Worm (Caenorhabditis elegans): ENCODE data around the gene marg-1.

The marg-1 gene

DNA sequence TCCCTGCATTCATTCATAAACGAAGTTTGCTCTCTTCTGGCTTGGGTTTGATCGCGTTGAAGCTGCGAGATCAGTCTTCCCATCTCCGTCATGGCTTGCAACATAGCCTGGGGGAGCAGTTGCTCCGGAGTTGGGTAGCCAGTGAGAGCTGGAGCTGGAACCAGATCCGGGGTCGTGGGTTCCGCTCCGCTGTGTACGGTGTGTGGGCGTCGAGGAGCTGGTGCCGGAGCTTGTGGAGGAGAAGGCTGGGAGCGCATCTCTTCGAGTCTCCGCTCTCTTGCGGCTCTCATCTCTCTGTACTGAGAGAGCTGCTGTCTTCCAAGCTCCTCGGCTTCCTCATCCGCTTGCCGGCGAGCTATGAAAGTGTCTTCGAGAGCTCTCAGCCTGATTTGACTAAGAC, 28.5 kb downstream of the marg-1 start:
- TF ChIP-seq zip-11 (GFP tag; IDR thresholded peaks at IDR 0.05) (no peak), vab-7 (GFP tag; IDR thresholded peaks at IDR 0.05) (no peak), aha-1 (tag) (peak; percentile 40), nhr-76 (tag; optimal IDR thresholded peaks at IDR 0.05) (no peak), ctbp-1 (GFP tag; IDR thresholded peaks at IDR 0.05) (no peak), set-16 (GFP tag; IDR thresholded peaks at IDR 0.05) (peak; percentile 94), unc-130 (GFP tag; optimal IDR thresholded peaks at IDR 0.05) (no peak)

DNA sequence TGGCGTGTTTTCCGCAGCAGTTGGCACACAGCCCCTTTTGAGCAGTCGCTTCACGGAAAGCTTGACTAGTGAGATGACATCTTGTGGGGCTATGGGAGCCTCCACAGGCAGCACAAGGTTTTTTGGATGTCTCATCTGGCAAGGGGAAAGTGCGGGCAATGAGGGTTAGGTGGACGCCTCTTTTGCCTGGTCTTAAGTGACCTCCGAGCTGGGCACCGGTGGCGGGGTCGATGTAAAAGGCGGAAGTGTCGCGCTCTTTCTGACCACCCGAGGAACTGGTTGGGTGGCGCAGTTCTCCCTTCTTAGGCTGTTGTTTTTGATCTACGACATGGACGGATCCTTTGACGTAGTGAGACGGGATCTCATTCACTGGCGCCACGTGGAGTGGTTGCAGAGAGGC, 29.6 kb downstream of the marg-1 start:
- TF ChIP-seq lir-3 (tag; optimal IDR thresholded peaks at IDR 0.05) (no peak), set-16 (GFP tag; IDR thresholded peaks at IDR 0.05) (peak; percentile 69; the same call in 1 of the 2 replicates)

DNA sequence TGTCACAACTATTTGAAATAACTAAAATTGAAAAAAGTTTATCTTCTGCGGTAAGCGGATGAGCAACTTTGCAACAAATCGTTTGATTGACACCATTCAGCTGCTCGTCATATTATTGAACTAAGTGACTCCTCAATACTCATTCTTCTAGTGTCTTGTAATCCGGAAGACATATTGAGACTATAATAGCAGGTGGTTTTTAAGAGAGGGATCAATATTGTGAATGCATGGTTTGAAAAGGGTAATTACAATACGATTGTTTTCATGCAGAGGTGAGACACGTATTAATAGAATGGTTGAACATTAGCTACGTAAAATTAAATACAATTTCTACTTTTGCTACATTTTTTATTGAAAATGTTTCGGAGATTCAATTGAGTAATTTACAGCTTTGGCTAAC, 37.8 kb downstream of the marg-1 start:
- TF ChIP-seq unc-62 (GFP tag; optimal IDR thresholded peaks at IDR 0.05 in 1 of 2) (peak in 1 of 2 experiments; percentile 93), unc-62 (tag; optimal IDR thresholded peaks at IDR 0.05) (no peak), hif-1 (tag; optimal IDR thresholded peaks at IDR 0.05) (no peak), ceh-44 (GFP tag; IDR thresholded peaks at IDR 0.05) (no peak)

DNA sequence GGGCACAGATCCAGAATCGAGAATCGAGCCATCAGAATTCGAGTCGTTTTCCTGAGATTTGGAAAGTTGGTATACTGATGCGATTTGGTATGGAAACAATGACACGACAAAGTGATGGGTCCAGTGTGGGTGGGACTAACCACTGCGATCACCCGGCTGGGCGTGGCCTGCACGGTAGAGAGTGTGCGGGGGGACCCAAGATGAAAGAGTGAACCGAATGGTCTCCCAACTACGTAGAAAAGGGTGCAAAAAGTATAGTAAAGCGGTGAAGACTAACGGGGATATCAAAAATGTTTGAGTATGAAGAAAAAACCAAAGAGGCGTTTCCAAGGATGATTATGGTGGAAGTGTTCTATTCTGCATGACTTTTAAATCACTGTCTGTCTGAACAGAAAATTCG, 38.7 kb downstream of the marg-1 start, which contains the start of gene fkh-2:
Gene fkh-2 (minus strand): TSS at position 101 of the 400 bp plus-strand sequence.
- TF ChIP-seq daf-8 (GFP tag; IDR thresholded peaks at IDR 0.05) (no peak), zip-11 (GFP tag; IDR thresholded peaks at IDR 0.05) (no peak), lim-7 (GFP tag; IDR thresholded peaks at IDR 0.05) (no peak), unc-39 (tag; optimal IDR thresholded peaks at IDR 0.05) (no peak), snpc-1.2 (GFP tag; IDR thresholded peaks at IDR 0.05) (no peak), T20F7.1 (GFP tag; optimal IDR thresholded peaks at IDR 0.05) (no peak)

DNA sequence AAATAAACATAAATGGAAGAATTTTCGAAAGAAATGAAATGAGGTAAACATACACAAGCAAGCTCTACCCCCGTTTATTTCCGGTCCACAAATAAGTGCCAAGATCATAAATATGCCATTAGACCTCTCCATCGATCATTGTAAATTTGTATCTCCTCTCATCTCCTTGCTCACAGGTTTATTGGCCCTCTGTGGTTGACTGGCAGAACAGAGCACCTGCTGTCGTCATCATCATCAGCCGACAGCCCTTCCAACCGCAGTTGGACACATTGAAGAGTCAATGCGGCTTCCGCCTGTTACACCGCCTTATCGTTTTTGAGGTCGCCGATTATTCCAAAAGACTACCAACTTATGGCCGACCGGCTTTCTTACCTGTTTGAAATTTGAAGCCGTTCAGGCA, 42.3 kb downstream of the marg-1 start:
- no peak for TF ChIP-seq zip-2 (tag; optimal IDR thresholded peaks at IDR 0.05)
- no peak for TF ChIP-seq mes-2 (tag; optimal IDR thresholded peaks at IDR 0.05; ENCODE audit: poor library complexity, severe bottlenecking)
- no peak for TF ChIP-seq Y75B8A.6 (GFP tag; IDR thresholded peaks at IDR 0.05)
- no peak for TF ChIP-seq hlh-11 (tag; optimal IDR thresholded peaks at IDR 0.05)
- TF ChIP-seq cey-2 (tag; optimal IDR thresholded peaks at IDR 0.05; ENCODE audit: borderline replicate concordance, insufficient read depth) = no peak
- TF ChIP-seq zag-1 (tag; optimal IDR thresholded peaks at IDR 0.05) = no peak
- no peak for TF ChIP-seq T26A8.4 (GFP tag; IDR thresholded peaks at IDR 0.05)
- no peak for TF ChIP-seq ZK337.2 (GFP tag; IDR thresholded peaks at IDR 0.05)
- TF ChIP-seq fos-1 (tag; optimal IDR thresholded peaks at IDR 0.05) = no peak
- no peak for TF ChIP-seq lsy-2 (tag; optimal IDR thresholded peaks at IDR 0.05)
- TF ChIP-seq nhr-48 (tag; optimal IDR thresholded peaks at IDR 0.05) = no peak
- no peak for TF ChIP-seq aly-2 (tag; optimal IDR thresholded peaks at IDR 0.05)
- no peak for TF ChIP-seq ceh-62 (tag; optimal IDR thresholded peaks at IDR 0.05)

DNA sequence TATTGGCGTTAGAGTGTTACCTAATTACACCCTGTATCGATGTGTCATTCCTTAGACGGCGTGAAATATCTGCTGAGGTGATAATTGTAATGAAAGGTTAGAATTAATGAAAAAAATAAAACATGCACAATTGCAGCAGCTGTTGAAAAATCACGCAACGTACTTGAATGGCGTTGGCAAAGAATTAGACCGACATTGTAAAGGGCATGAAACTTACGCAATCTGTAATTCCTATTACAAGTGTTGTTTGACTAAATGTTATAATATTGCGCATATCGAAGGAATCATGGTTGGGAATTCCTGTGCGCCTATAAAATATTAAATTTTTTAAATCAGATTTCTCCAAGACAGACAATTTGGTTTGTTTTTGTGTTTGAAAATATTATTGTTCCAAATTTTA, 47.2 kb downstream of the marg-1 start, which contains the start of gene tag-18:
Gene tag-18 (minus strand): TSS at position 305 of the 400 bp plus-strand sequence.
- TF ChIP-seq ceh-44 (GFP tag; IDR thresholded peaks at IDR 0.05) = no peak
- no peak for TF ChIP-seq zip-2 (tag; optimal IDR thresholded peaks at IDR 0.05)
- TF ChIP-seq nhr-11 (tag; optimal IDR thresholded peaks at IDR 0.05) = no peak
- TF ChIP-seq dmd-8 (GFP tag; IDR thresholded peaks at IDR 0.05) = no peak
- TF ChIP-seq F44E2.7 (GFP tag; IDR thresholded peaks at IDR 0.05) = no peak
- TF ChIP-seq mdl-1 (tag; optimal IDR thresholded peaks at IDR 0.05) = no peak
